Fruit fly (Drosophila melanogaster) whole organism, wandering third instar larva: Measurements from ENCODE around the gene CG10286.

Experiments
- Dif ChIP-seq: fragments of 200-275, 200-300 bp; sonication (Bioruptor generic); optimal IDR thresholded peaks from 2 replicates; lab custom pipeline; 2018; ENCODE audit warnings: missing biosample characterization, missing genetic modification characterization; ENCODE audit not compliant: partially characterized antibody
- Myc ChIP-seq: fragments of >200 bp; optimal IDR thresholded peaks from 2 replicates; lab custom pipeline; 2017
- N ChIP-seq: fragments of >200 bp; optimal IDR thresholded peaks from 2 replicates; lab custom pipeline; 2018; ENCODE audit warnings: missing biosample characterization, missing external identifiers, missing genetic modification characterization
- OdsH ChIP-seq: fragments of 200-800 bp; sonication (Bioruptor generic); optimal IDR thresholded peaks from 2 replicates; lab custom pipeline; 2016; ENCODE audit warnings: missing biosample characterization, mild to moderate bottlenecking, missing genetic modification characterization
- dl ChIP-seq, 2 experiments: fragments of 175-275, 200-275 bp in 1 of 2; fragments of 200-275 bp in 1 of 2; sonication (Bioruptor generic); optimal IDR thresholded peaks; lab custom pipeline; 2018; ENCODE audit warnings: mild to moderate bottlenecking in 2 of 2, missing biosample characterization in 2 of 2, missing genetic modification characterization in 2 of 2, moderate library complexity in 2 of 2; ENCODE audit not compliant: partially characterized antibody in 2 of 2, insufficient read depth in 1 of 2
- lola ChIP-seq: fragments of >200 bp; optimal IDR thresholded peaks from 2 replicates; lab custom pipeline; 2017; ENCODE audit warnings: missing biosample characterization, missing genetic modification characterization
- woc ChIP-seq: sonication (Bioruptor generic); optimal IDR thresholded peaks from 2 replicates; lab custom pipeline; 2016; ENCODE audit warnings: missing biosample characterization, mild to moderate bottlenecking, missing genetic modification characterization

DNA sequence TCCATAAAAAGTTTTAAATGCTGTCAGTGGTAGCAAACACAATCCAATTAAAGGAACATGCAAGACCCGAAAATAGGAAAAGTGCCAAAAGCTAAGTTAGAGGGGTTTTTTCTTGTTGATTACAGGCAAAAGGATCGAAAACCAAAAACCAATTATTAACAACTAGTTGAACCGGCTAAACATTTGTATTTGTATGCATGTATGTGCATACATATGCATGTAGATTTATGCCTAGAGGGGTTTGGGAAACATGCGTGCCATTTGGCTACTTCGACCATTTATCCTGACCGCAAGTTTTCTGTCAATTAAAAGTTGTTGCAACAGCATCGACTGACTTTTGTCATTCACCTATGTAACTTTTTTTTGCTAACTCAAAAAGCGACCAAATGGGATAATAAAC is 39.7 kb downstream of the CG10286 start:
- TF ChIP-seq N, result no peak
- no peak for TF ChIP-seq dl (GFP tag; optimal IDR thresholded peaks at IDR 0.05; lab: Kevin White, UChicago; ENCODE audit: insufficient read depth in 1 of 2, partially characterized antibody in 2 of 2)
- TF ChIP-seq Dif, result no peak
- TF ChIP-seq woc, result no peak
- no peak for TF ChIP-seq Myc (lab: Kevin White, UChicago)
- TF ChIP-seq lola (GFP tag; lab: Kevin White, UChicago), result no peak
- no peak for TF ChIP-seq OdsH
